Fruit fly (Drosophila melanogaster): ENCODE measurements around the gene CG1387.

The CG1387 gene

DNA sequence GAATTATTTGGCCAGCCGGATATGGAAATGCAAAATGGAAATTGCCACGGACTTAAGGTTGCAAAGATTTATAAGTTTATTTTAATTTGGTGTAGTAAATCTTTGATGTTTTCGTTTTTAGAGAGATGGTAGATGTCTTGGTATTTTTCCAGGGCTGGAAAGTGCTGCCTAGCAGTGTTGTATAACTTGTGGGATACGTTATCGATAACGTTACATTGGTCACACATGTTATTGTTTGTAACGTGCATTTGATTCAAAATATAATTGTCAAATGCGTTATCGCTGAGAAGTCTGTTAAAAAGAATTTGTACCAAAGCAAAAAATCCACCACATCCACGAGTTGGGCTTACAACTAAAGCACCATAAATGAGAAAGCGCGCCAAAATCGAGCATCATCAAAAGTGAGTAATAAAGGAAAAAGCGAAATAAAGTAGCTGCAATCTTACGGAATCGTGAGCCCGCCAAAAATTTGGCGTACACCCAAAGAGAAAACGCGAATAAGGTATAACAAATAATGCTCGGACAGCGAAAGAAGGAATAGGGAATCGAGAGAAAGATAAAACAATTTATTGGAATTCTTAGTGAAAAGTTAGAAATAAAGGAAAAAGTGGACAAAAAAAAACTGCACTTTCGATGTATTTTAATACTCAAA lies 21.7 kb downstream of the CG1387 start, which contains the start of gene PIG-T (continued):
- TF ChIP-seq mld (GFP tag; IDR thresholded peaks at IDR 0.05; ENCODE audit: partially characterized antibody): no peak
- TF ChIP-seq CG1233 (GFP tag; optimal IDR thresholded peaks at IDR 0.05): no peak
- TF ChIP-seq gem (tag; optimal IDR thresholded peaks at IDR 0.05): no peak
- no peak for TF ChIP-seq Dll (GFP tag; IDR thresholded peaks at IDR 0.05; ENCODE audit: partially characterized antibody)
- TF ChIP-seq E2f2 (GFP tag; IDR thresholded peaks at IDR 0.05): peak; percentile 80
- TF ChIP-seq MTF-1 (GFP tag; optimal IDR thresholded peaks at IDR 0.05; ENCODE audit: borderline replicate concordance): no peak
- TF ChIP-seq CG9609 (GFP tag; optimal IDR thresholded peaks at IDR 0.05): no peak
- peak; percentile 8 for TF ChIP-seq ind (GFP tag; optimal IDR thresholded peaks at IDR 0.05)
- TF ChIP-seq CG18262 (tag; optimal IDR thresholded peaks at IDR 0.05): no peak
- no peak for TF ChIP-seq Dip2 (GFP tag; IDR thresholded peaks at IDR 0.05)
- TF ChIP-seq twi (tag; optimal IDR thresholded peaks at IDR 0.05): peak; percentile 62
- TF ChIP-seq D19B (GFP tag; optimal IDR thresholded peaks at IDR 0.05): no peak
- TF ChIP-seq CG2199 (GFP tag; IDR thresholded peaks at IDR 0.05): no peak
- TF ChIP-seq tin (GFP tag; optimal IDR thresholded peaks at IDR 0.05): no peak
- no peak for TF ChIP-seq Doc3 (GFP tag; IDR thresholded peaks at IDR 0.05; ENCODE audit: partially characterized antibody)
- no peak for TF ChIP-seq Bteb2 (GFP tag; optimal IDR thresholded peaks at IDR 0.05)
- peak; percentile 44; the same call in 1 of the 2 replicates for TF ChIP-seq CG13287 (GFP tag; IDR thresholded peaks at IDR 0.05; ENCODE audit: partially characterized antibody)
- TF ChIP-seq NK7.1 (GFP tag; optimal IDR thresholded peaks at IDR 0.05): no peak
- peak; percentile 24 for TF ChIP-seq CG17829 (tag; optimal IDR thresholded peaks at IDR 0.05)
- no peak for TF ChIP-seq bigmax (GFP tag; optimal IDR thresholded peaks at IDR 0.05)
- TF ChIP-seq CG2712 (tag; optimal IDR thresholded peaks at IDR 0.05): peak; percentile 1
- TF ChIP-seq rib (GFP tag; IDR thresholded peaks at IDR 0.05): no peak
- no peak for TF ChIP-seq wdn (GFP tag; IDR thresholded peaks at IDR 0.05)
- no peak for TF ChIP-seq NFAT (GFP tag; IDR thresholded peaks at IDR 0.05)
- TF ChIP-seq her (GFP tag; optimal IDR thresholded peaks at IDR 0.05): peak; percentile 22
- TF ChIP-seq Fer1 (GFP tag; optimal IDR thresholded peaks at IDR 0.05): no peak
- no peak for TF ChIP-seq CG17328 (GFP tag; IDR thresholded peaks at IDR 0.05)
- TF ChIP-seq Kr (GFP tag; optimal IDR thresholded peaks at IDR 0.05): no peak
- TF ChIP-seq H15 (GFP tag; IDR thresholded peaks at IDR 0.05): no peak
- TF ChIP-seq slp2 (GFP tag; optimal IDR thresholded peaks at IDR 0.05): no peak
- no peak for TF ChIP-seq CG17361 (GFP tag; IDR thresholded peaks at IDR 0.05)
- TF ChIP-seq odd (GFP tag; optimal IDR thresholded peaks at IDR 0.05): no peak
- no peak for TF ChIP-seq CG18476 (GFP tag; optimal IDR thresholded peaks at IDR 0.05)
- TF ChIP-seq CG1832 (GFP tag; optimal IDR thresholded peaks at IDR 0.05): no peak
- no peak for TF ChIP-seq gro (GFP tag; optimal IDR thresholded peaks at IDR 0.05)
- no peak for TF ChIP-seq Dip3 (GFP tag; optimal IDR thresholded peaks at IDR 0.05)
- no peak for TF ChIP-seq HLH4C (GFP tag; IDR thresholded peaks at IDR 0.05; ENCODE audit: partially characterized antibody)
- peak; percentile 38; the same call in 1 of the 2 replicates for TF ChIP-seq CG3847 (GFP tag; IDR thresholded peaks at IDR 0.05)
- TF ChIP-seq CG16813 (GFP tag; IDR thresholded peaks at IDR 0.05; ENCODE audit: partially characterized antibody): no peak
- peak; percentile 82 for TF ChIP-seq pzg (GFP tag; optimal IDR thresholded peaks at IDR 0.05)
- peak; percentile 74 for TF ChIP-seq Dp (GFP tag; optimal IDR thresholded peaks at IDR 0.05)
- no peak for TF ChIP-seq CG43689 (GFP tag; IDR thresholded peaks at IDR 0.05)
- TF ChIP-seq onecut (GFP tag; IDR thresholded peaks at IDR 0.05): no peak
- TF ChIP-seq ftz-f1 (GFP tag; optimal IDR thresholded peaks at IDR 0.05): no peak
- TF ChIP-seq CG2116 (GFP tag; optimal IDR thresholded peaks at IDR 0.05): peak; percentile 81
- no peak for TF ChIP-seq CG18619 (GFP tag; optimal IDR thresholded peaks at IDR 0.05)
- TF ChIP-seq CG1602 (GFP tag; optimal IDR thresholded peaks at IDR 0.05): no peak
- TF ChIP-seq Mrtf (GFP tag; IDR thresholded peaks at IDR 0.05): no peak
- no peak for TF ChIP-seq schlank (tag; optimal IDR thresholded peaks at IDR 0.05)
- no peak for TF ChIP-seq gsb (GFP tag; IDR thresholded peaks at IDR 0.05)
- TF ChIP-seq phol (tag; optimal IDR thresholded peaks at IDR 0.05): peak; percentile 23
